Worm (Caenorhabditis elegans): ENCODE results near the gene T24C4.2.

DNA sequence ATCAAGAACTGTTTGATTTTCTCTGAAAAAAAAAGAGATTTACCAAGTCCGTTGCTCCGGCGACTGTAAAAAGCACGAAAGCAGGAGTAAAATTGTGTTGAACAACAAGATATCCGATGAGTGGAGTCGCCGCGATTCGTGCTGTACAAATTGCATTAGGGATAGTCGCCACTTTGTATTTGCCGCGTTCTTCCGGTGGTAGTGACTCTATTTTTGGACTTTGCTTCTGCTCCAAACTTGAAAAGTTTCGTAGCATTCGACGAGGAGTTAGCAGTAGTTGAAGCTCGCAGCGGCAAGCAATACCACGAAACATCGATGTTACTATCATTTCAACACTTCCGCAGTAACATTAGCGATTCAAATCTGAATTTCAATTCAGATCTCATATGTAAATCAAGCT is 39.8 kb upstream of the T24C4.2 start, which contains the start of gene crls-1:
- TF ChIP-seq dao-5 (tag; optimal IDR thresholded peaks at IDR 0.05) = no peak
- TF ChIP-seq him-1 (tag; optimal IDR thresholded peaks at IDR 0.05) = no peak

All from whole organism, L4/young adult.